Worm (Caenorhabditis elegans): ENCODE data around the gene cav-1.

DNA sequence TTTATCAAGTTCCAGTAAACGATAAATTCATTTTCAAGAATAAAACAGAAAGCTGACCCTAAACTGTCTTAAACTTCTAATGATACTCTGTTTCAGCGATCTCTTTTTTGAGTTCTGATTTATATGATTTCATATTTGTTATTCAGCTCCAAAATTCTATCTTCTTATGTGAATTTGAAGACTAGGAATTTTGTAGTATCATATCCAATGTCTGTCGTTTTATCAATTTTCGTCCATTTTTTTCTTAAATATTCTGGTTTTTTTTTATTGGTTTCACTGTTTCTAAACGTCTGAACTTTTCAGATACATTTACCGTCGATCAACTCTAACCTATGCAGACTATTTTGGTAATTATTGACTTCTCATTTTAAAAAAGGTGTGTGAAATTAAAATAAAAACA, 47.4 kb upstream of the cav-1 start, which contains the start of the genes nhr-138 and C28D4.18:
- no peak for TF ChIP-seq ztf-11 (tag; optimal IDR thresholded peaks at IDR 0.05)
- TF ChIP-seq elt-2 (tag; optimal IDR thresholded peaks at IDR 0.05) = no peak
- no peak for TF ChIP-seq daf-12 (tag; optimal IDR thresholded peaks at IDR 0.05)
- TF ChIP-seq pqm-1 (tag; optimal IDR thresholded peaks at IDR 0.05) = no peak
- no peak for TF ChIP-seq ama-1 (optimal IDR thresholded peaks at IDR 0.05)

Measured in whole organism, L3 larva.